Fruit fly (Drosophila melanogaster): ENCODE measurements around the gene Snx21.

- TF ChIP-seq Snoo (tag; optimal IDR thresholded peaks at IDR 0.05) (no peak), CG8159 (tag; optimal IDR thresholded peaks at IDR 0.05) (no peak), CG34367 (tag; optimal IDR thresholded peaks at IDR 0.05) (no peak), Ets98B (GFP tag; IDR thresholded peaks at IDR 0.05) (no peak), Pif1A (GFP tag; optimal IDR thresholded peaks at IDR 0.05) (no peak), CG4496 (GFP tag; IDR thresholded peaks at IDR 0.05) (no peak), CG17806 (tag; optimal IDR thresholded peaks at IDR 0.05) (no peak), CG12605 (GFP tag; IDR thresholded peaks at IDR 0.05) (no peak), fd96Ca (GFP tag; IDR thresholded peaks at IDR 0.05) (no peak), gl (tag; optimal IDR thresholded peaks at IDR 0.05) (no peak), D1 (tag; optimal IDR thresholded peaks at IDR 0.05) (no peak), CG15710 (tag; optimal IDR thresholded peaks at IDR 0.05) (no peak), CG14655 (GFP tag; optimal IDR thresholded peaks at IDR 0.05) (no peak), EcR (GFP tag; optimal IDR thresholded peaks at IDR 0.05) (no peak)
Observed at dm6 chr2L:2812137-2812536, 46.7 kb upstream of the Snx21 start, which contains the start of gene CG2964.

Data from whole organism, pupa.